Worm (Caenorhabditis elegans) whole organism, midembryonic: ENCODE measurements around the gene mogs-1.

ENCODE experiments used
- T22C8.4 ChIP-seq: fragments of 200-800 bp; sonication (Bioruptor generic); IDR thresholded peaks from 2 replicates; pipeline ENCODE4 v1.3.6; 2022; ENCODE audit warnings: missing genetic modification characterization, missing compliant biosample characterization
- cog-1 ChIP-seq: sonication (generic microtip); optimal IDR thresholded peaks from 2 replicates; lab custom pipeline; 2016; ENCODE audit warnings: missing genetic modification characterization, missing compliant biosample characterization
- flt-1 ChIP-seq: fragments of 200-800 bp; sonication (Bioruptor generic); IDR thresholded peaks from 2 replicates; pipeline ENCODE4 v1.3.6; 2022; ENCODE audit warnings: missing genetic modification characterization, missing compliant biosample characterization
- klf-2 ChIP-seq: fragments of 200-800 bp; sonication (Bioruptor generic); conservative IDR thresholded peaks from 2 replicates; pipeline ENCODE4 v1.3.6; 2022; ENCODE audit warnings: missing genetic modification reagents, missing genetic modification characterization, missing compliant biosample characterization
- med-1 ChIP-seq: sonication (generic microtip); optimal IDR thresholded peaks from 2 replicates; lab custom pipeline; 2017; ENCODE audit warnings: missing genetic modification characterization, mild to moderate bottlenecking, missing compliant biosample characterization, antibody characterized with exemption, missing genetic modification reagents; ENCODE audit not compliant: insufficient read depth
- ref-1 ChIP-seq: fragments of 200-800 bp; sonication (Bioruptor generic); conservative IDR thresholded peaks from 2 replicates; pipeline ENCODE4 v1.3.6; 2022; ENCODE audit warnings: missing genetic modification reagents, missing genetic modification characterization, missing compliant biosample characterization
- tab-1 ChIP-seq: fragments of 200-800 bp; sonication (Bioruptor generic); IDR thresholded peaks from 2 replicates; pipeline ENCODE4 v1.3.6; 2022; ENCODE audit warnings: missing genetic modification characterization, missing compliant biosample characterization
- ztf-23 ChIP-seq: fragments of 200-800 bp; sonication (Bioruptor generic); IDR thresholded peaks from 2 replicates; pipeline ENCODE4 v1.3.6; 2022; ENCODE audit warnings: missing genetic modification reagents, missing genetic modification characterization, missing compliant biosample characterization
- ztf-29 ChIP-seq: fragments of 200-800 bp; sonication (Bioruptor generic); IDR thresholded peaks from 2 replicates; pipeline ENCODE4 v1.3.6; 2022; ENCODE audit warnings: missing genetic modification reagents, missing genetic modification characterization, missing compliant biosample characterization

Gene mogs-1

ce11 chrIV:11021512-11022268 is at the start of gene mogs-1:
Gene mogs-1, minus strand, starts transcription at chrIV:11021928.
- TF ChIP-seq flt-1 (GFP tag; lab: Robert Waterston, UW) (no peak), cog-1 (no peak), med-1 (GFP tag; lab: Kevin White, UChicago) (no peak), ztf-29 (GFP tag; lab: Robert Waterston, UW) (no peak), tab-1 (GFP tag; lab: Robert Waterston, UW) (no peak)

DNA sequence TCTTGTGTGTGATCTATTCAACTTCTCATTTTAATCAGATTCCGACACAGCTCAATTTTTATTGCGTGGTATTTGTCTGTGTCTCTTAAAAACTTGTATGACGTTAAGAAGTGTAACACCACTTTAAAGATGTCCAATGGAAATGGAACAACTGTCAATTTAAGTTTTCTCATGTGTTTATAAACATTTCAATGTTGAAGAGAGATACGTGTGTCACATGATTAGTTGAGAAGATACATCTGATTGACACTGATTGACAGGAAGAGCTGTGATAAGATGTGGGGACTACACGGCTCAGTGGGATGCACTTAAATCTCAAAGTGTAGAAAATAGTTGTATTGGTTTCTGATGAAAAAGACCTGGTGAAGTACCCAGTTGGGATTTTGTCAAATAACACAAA is 46.6 kb upstream of the mogs-1 start:
- TF ChIP-seq med-1 (GFP tag; lab: Kevin White, UChicago) = no peak

DNA sequence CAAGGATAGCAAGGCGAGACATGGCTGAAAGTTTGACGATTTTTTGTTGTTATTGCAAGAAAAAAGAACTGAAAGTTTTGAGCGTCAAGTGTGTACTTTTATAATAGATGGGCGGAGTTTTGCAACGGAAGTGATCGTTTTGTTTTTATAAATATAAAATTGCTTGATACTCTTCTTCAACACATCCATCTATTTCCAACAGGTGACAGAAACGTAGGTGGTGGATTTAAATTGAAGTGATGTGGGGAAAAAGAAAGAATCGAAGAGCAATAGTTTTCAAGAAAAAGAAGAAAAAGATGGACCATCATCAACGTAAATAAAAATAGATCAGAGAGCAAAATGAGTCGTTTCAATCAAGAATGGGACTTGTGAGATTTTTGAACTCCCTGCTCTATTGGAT is 45.3 kb upstream of the mogs-1 start, which contains the start of gene ttr-17:
Gene ttr-17 (minus strand): TSS at position 24 of the 400 bp plus-strand sequence.
- TF ChIP-seq med-1 (GFP tag; lab: Kevin White, UChicago) (no peak), flt-1 (GFP tag; lab: Robert Waterston, UW) (no peak), ztf-29 (GFP tag; lab: Robert Waterston, UW) (no peak), T22C8.4 (GFP tag; lab: Robert Waterston, UW) (no peak), ztf-23 (GFP tag; lab: Robert Waterston, UW) (no peak), cog-1 (no peak), ref-1 (GFP tag; lab: Robert Waterston, UW) (no peak), klf-2 (GFP tag; lab: Robert Waterston, UW) (no peak), tab-1 (GFP tag; lab: Robert Waterston, UW) (no peak)

DNA sequence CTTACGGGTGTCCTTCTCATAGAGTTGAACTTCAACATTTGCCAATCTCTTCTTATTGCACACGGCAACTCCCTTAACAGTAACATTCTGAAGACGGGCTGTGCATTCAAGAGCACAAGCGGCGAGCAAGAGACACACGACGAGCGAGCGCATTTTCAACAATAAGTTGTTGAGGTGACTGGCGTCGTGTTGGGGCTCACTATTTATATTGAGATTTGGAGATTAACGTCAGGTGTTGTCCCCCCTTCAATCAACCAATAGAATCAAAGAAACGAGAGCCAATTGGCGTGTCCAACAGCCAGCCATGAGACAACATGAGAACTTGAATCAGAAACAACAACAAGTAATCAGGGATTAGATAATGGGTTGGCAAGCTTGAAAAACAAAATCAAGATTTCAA is 42.2 kb upstream of the mogs-1 start, which contains the start of gene ttr-16:
Gene ttr-16 (minus strand): TSS at position 176 of the 400 bp plus-strand sequence.
- 0 out of 2 replicates have a peak, but pooled peaks have one; percentile 5 for TF ChIP-seq flt-1 (GFP tag; lab: Robert Waterston, UW)
- TF ChIP-seq med-1 (GFP tag; lab: Kevin White, UChicago) = no peak

- TF ChIP-seq flt-1 (GFP tag; lab: Robert Waterston, UW) = no peak
- TF ChIP-seq tab-1 (GFP tag; lab: Robert Waterston, UW) = no peak
- no peak for TF ChIP-seq T22C8.4 (GFP tag; lab: Robert Waterston, UW)
- TF ChIP-seq ref-1 (GFP tag; lab: Robert Waterston, UW) = no peak
- TF ChIP-seq klf-2 (GFP tag; lab: Robert Waterston, UW) = no peak
- TF ChIP-seq med-1 (GFP tag; lab: Kevin White, UChicago) = no peak
- no peak for TF ChIP-seq cog-1
- no peak for TF ChIP-seq ztf-29 (GFP tag; lab: Robert Waterston, UW)
- TF ChIP-seq ztf-23 (GFP tag; lab: Robert Waterston, UW) = no peak
These were observed 41.4 kb upstream of the mogs-1 start for ce11 chrIV:11062984-11063613.

- TF ChIP-seq ztf-23 (GFP tag; lab: Robert Waterston, UW) = no peak
These were observed 32.1 kb upstream of the mogs-1 start, which contains the start of the genes F36H1.12 and lin-3 for ce11 chrIV:11053652-11054317. Gene F36H1.12, minus strand, starts transcription at chrIV:11053702. Gene lin-3, plus strand, starts transcription at chrIV:11054308.

ce11 chrIV:11051963-11052362 is 30.2 kb upstream of the mogs-1 start:
- TF ChIP-seq cog-1 (no peak), med-1 (GFP tag; lab: Kevin White, UChicago) (no peak), klf-2 (GFP tag; lab: Robert Waterston, UW) (no peak)

DNA sequence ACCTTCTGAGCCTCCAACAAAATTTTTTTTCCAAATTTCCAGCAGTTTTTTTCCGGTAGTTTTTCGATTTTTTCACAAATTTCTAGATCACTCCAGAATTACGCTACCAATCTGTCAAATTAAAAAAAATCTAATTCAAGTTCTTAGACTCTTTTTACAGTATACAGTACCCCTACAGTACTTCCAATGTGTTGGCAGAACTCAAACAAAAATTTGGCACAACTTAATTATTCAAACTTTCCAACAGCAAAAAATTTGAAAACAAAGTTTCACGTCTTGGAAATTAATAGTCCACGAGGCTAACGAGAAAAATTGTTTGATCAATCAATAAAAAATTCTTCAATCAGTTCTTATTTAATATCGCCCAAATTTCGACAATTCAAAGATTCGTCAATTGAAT is 28.1 kb upstream of the mogs-1 start, which contains the start of gene F36H1.3:
Gene F36H1.3 (plus strand): TSS at position 323 of the 400 bp plus-strand sequence.
- TF ChIP-seq klf-2 (GFP tag; lab: Robert Waterston, UW) (no peak), ref-1 (GFP tag; lab: Robert Waterston, UW) (no peak), ztf-23 (GFP tag; lab: Robert Waterston, UW) (no peak), flt-1 (GFP tag; lab: Robert Waterston, UW) (no peak), cog-1 (no peak), T22C8.4 (GFP tag; lab: Robert Waterston, UW) (no peak), ztf-29 (GFP tag; lab: Robert Waterston, UW) (no peak), med-1 (GFP tag; lab: Kevin White, UChicago) (no peak), tab-1 (GFP tag; lab: Robert Waterston, UW) (no peak)

- no peak for TF ChIP-seq ztf-23 (GFP tag; lab: Robert Waterston, UW)
- TF ChIP-seq ztf-29 (GFP tag; lab: Robert Waterston, UW) = no peak
- TF ChIP-seq flt-1 (GFP tag; lab: Robert Waterston, UW) = no peak
These were observed 27.1 kb upstream of the mogs-1 start, which contains the start of gene F36H1.11 for ce11 chrIV:11048871-11049270. Gene F36H1.11, plus strand, starts transcription at chrIV:11049171.

DNA sequence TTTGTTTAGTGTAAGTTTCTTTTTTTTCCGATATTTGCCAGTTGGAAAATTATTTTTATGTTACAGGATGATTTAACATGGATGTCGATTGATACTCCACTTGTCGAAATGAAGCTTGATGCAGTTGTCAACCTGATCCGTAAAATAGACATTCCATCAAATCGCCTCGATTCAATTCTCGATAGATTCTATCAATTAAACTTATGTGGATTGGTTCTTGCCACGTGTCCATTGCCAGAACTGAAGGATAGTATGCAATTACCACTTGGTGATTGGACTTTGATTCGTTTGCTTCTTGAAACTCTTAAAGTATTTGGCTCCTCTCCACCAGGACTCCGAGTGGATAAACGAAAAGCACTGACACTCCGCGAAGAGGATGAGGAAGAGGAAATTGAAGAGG is 22.6 kb upstream of the mogs-1 start:
- TF ChIP-seq flt-1 (GFP tag; lab: Robert Waterston, UW) (no peak), cog-1 (no peak), ztf-23 (GFP tag; lab: Robert Waterston, UW) (no peak), ztf-29 (GFP tag; lab: Robert Waterston, UW) (no peak), T22C8.4 (GFP tag; lab: Robert Waterston, UW) (no peak), ref-1 (GFP tag; lab: Robert Waterston, UW) (no peak), klf-2 (GFP tag; lab: Robert Waterston, UW) (no peak), tab-1 (GFP tag; lab: Robert Waterston, UW) (no peak), med-1 (GFP tag; lab: Kevin White, UChicago) (no peak)
